Fruit fly (Drosophila melanogaster): Measurements from ENCODE around the gene mRpL22.

Gene mRpL22

DNA sequence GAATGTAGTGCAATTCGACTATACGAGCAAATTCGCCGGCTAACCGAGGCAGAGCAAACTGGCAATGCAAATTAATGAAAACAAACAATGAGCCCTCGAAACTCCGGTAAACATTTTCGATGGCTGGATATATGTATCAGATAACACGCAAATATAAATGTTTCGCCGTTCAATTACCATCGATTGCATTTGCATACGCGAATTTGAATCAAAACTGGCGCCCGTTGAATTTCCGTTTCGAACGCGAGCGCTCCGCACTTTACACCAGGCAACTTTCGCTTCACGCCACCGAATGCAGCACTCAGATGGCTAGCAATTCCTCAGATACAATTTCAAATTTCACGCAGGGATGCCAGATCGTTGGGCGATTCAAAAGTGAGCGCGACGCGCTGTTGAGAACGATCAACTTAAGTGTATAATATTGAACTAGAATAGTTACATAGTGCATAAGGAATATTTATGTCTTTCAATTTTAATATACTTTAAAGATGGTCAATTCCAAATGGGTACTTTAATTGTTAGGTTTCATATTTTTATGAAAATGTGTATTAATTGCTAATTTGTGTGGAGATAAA is 505 bp upstream of the mRpL22 start, which contains the start of gene if:
Gene if (minus strand): TSS at position 294 of the 575 bp plus-strand sequence.
- TF ChIP-seq ey (GFP tag; optimal IDR thresholded peaks at IDR 0.05) = no peak
- TF ChIP-seq Dif (GFP tag; optimal IDR thresholded peaks at IDR 0.05; ENCODE audit: partially characterized antibody) = no peak
- no peak for TF ChIP-seq psq (GFP tag; optimal IDR thresholded peaks at IDR 0.05)
- TF ChIP-seq h (GFP tag; optimal IDR thresholded peaks at IDR 0.05) = no peak
- TF ChIP-seq CG9705 (GFP tag; optimal IDR thresholded peaks at IDR 0.05) = no peak
- no peak for TF ChIP-seq HLH106 (tag; optimal IDR thresholded peaks at IDR 0.05)
- TF ChIP-seq Jra (GFP tag; optimal IDR thresholded peaks at IDR 0.05) = no peak
- TF ChIP-seq Mio (GFP tag; optimal IDR thresholded peaks at IDR 0.05) = no peak
- TF ChIP-seq Sp1 (GFP tag; optimal IDR thresholded peaks at IDR 0.05) = no peak
- no peak for TF ChIP-seq Dfd (GFP tag; optimal IDR thresholded peaks at IDR 0.05)
- no peak for TF ChIP-seq br (GFP tag; optimal IDR thresholded peaks at IDR 0.05)
- TF ChIP-seq Abd-B (GFP tag; optimal IDR thresholded peaks at IDR 0.05) = no peak
- TF ChIP-seq brk (GFP tag; optimal IDR thresholded peaks at IDR 0.05) = no peak
- TF ChIP-seq rgr (GFP tag; optimal IDR thresholded peaks at IDR 0.05) = no peak
- TF ChIP-seq CrebA (GFP tag; optimal IDR thresholded peaks at IDR 0.05; ENCODE audit: borderline replicate concordance) = no peak
- no peak for TF ChIP-seq Rel (GFP tag; optimal IDR thresholded peaks at IDR 0.05)
- no peak for TF ChIP-seq Rel (tag; optimal IDR thresholded peaks at IDR 0.05)

DNA sequence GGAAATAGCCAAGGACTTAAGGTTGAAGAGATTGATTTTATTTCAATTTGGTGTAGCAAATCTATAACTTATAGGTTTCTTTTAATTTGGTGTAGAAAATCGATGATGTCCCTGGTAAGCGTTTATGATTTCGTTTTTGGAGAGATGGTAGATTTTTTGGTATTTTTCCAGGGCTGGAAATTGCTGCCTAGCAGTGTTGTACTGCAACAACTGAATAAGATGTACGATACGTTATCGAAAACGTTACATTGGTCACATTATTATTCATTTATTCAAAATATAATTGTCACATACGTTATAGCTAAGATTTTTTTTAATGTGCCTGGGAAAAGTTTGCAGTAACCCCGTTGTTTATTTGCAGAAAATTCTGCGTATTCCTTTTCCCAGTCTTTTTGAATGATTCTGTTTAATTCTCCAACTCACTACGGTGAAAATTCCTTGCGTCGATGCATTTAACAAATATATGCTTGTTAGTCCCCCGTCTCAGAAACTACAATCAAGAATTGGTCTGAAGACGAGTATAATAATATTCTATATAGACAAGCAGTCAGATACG is 3.2 kb downstream of the mRpL22 start, which contains the start of the genes CG9609 and Sap30:
Gene CG9609 (minus strand): TSS at position 149 of the 556 bp plus-strand sequence.
Gene Sap30 (plus strand): TSS at position 424 of the 556 bp plus-strand sequence.
- no peak for TF ChIP-seq Mio (GFP tag; optimal IDR thresholded peaks at IDR 0.05)
- TF ChIP-seq dsf (GFP tag; optimal IDR thresholded peaks at IDR 0.05; ENCODE audit: borderline replicate concordance) = no peak
- TF ChIP-seq Sp1 (GFP tag; optimal IDR thresholded peaks at IDR 0.05) = no peak
- no peak for TF ChIP-seq CrebA (GFP tag; optimal IDR thresholded peaks at IDR 0.05; ENCODE audit: borderline replicate concordance)
- TF ChIP-seq Hnf4 (GFP tag; optimal IDR thresholded peaks at IDR 0.05) = peak; percentile 24
- no peak for TF ChIP-seq sv (GFP tag; optimal IDR thresholded peaks at IDR 0.05)
- no peak for TF ChIP-seq brk (GFP tag; optimal IDR thresholded peaks at IDR 0.05)
- no peak for TF ChIP-seq br (GFP tag; optimal IDR thresholded peaks at IDR 0.05)
- peak; percentile 28 for TF ChIP-seq Hr83 (GFP tag; optimal IDR thresholded peaks at IDR 0.05; ENCODE audit: poor library complexity, severe bottlenecking)
- no peak for TF ChIP-seq jim (GFP tag; optimal IDR thresholded peaks at IDR 0.05)
- TF ChIP-seq CG9705 (GFP tag; optimal IDR thresholded peaks at IDR 0.05) = no peak
- TF ChIP-seq psq (GFP tag; optimal IDR thresholded peaks at IDR 0.05) = no peak
- no peak for TF ChIP-seq CG32264 (GFP tag; optimal IDR thresholded peaks at IDR 0.05)
- no peak for TF ChIP-seq Vsx2 (GFP tag; optimal IDR thresholded peaks at IDR 0.05; ENCODE audit: partially characterized antibody)
- no peak for TF ChIP-seq rgr (GFP tag; optimal IDR thresholded peaks at IDR 0.05)

DNA sequence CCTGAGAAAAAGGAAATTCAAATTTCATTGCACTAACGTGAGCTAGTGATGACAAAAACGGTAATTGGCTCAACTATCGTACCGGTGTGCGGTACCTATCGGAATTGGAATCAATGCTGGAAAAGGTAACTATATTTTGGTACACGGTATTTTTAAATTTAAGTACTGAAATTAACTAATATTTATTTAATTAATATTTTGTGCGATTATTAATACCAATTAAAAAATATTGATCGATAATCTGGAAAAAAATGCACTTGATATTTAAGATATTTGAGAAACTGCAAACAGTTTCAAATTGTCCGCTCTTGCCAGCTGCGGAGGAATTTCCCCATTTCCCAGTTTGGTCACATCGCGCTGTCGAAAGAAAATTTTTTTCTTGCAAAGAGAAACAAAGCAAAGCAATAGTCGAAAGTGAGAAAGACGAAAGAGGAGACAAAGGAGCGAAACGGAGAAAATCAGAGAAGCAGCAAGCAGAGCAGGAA is 3.7 kb downstream of the mRpL22 start:
- TF ChIP-seq foxo (GFP tag; optimal IDR thresholded peaks at IDR 0.05) (peak in 1 of 2 experiments; percentile 18), CG32264 (GFP tag; optimal IDR thresholded peaks at IDR 0.05) (no peak), dl (GFP tag; optimal IDR thresholded peaks at IDR 0.05; ENCODE audit: insufficient read depth in 1 of 2, partially characterized antibody in 2 of 2) (no peak), Jra (GFP tag; optimal IDR thresholded peaks at IDR 0.05) (no peak), psq (GFP tag; optimal IDR thresholded peaks at IDR 0.05) (peak; percentile 63), h (GFP tag; optimal IDR thresholded peaks at IDR 0.05) (no peak), HLH106 (tag; optimal IDR thresholded peaks at IDR 0.05) (peak; percentile 23), lola (GFP tag; optimal IDR thresholded peaks at IDR 0.05) (no peak), Myc (optimal IDR thresholded peaks at IDR 0.05) (peak; percentile 13)

DNA sequence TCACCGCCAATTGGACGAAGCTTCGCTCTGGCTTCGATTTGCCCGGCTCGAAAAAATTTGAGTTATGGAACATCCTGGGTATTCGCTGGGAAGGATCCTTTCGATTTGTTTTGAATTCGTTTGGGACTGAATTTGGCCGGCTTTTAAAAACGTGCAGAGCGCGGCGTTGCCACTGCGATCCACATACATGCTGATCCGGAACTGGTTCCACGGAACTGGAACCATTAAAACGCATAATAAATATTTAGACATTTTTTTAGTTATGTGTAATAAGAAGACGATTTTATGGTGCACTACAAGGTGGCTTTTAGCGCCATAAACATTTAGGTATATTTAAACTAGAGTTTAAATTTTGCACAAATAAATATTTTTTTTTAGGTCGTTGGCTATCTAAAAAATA is 7.3 kb downstream of the mRpL22 start, which contains the start of gene Rrp45:
Gene Rrp45 (minus strand): TSS at position 209 of the 400 bp plus-strand sequence.
- TF ChIP-seq Hr83 (GFP tag; optimal IDR thresholded peaks at IDR 0.05; ENCODE audit: poor library complexity, severe bottlenecking) (no peak), Myc (optimal IDR thresholded peaks at IDR 0.05) (peak; percentile 26), CrebA (GFP tag; optimal IDR thresholded peaks at IDR 0.05; ENCODE audit: borderline replicate concordance) (no peak), woc (GFP tag; optimal IDR thresholded peaks at IDR 0.05) (peak; percentile 29), Jra (GFP tag; optimal IDR thresholded peaks at IDR 0.05) (no peak), OdsH (GFP tag; optimal IDR thresholded peaks at IDR 0.05) (no peak), CG32264 (GFP tag; optimal IDR thresholded peaks at IDR 0.05) (no peak), Dfd (GFP tag; optimal IDR thresholded peaks at IDR 0.05) (no peak)
